Fruit fly (Drosophila melanogaster) whole organism, embryonic: ENCODE data around the gene beta4GalNAcTB.
A peak's percentile ranks its signal among the peaks of the same experiment; 100 is the strongest.

Experiments
- ATbp ChIP-seq: fragments of 200-800 bp; sonication (Bioruptor generic); optimal IDR thresholded peaks from 2 replicates; lab custom pipeline; 2017; ENCODE audit warnings: missing biosample characterization, mild to moderate bottlenecking, missing genetic modification characterization, missing genetic modification reagents
- CG10267 ChIP-seq: fragments of 200-800 bp; sonication (Bioruptor generic); optimal IDR thresholded peaks from 2 replicates; lab custom pipeline; 2018; ENCODE audit warnings: missing biosample characterization, mild to moderate bottlenecking, missing genetic modification characterization, moderate library complexity
- CG11695 ChIP-seq: fragments of 200-800 bp; sonication (Bioruptor generic); IDR thresholded peaks from 3 replicates; pipeline ENCODE4 v1.3.6; 2022; ENCODE audit warnings: missing biosample characterization, missing genetic modification characterization
- CG12744 ChIP-seq: fragments of 200-800 bp; sonication (Bioruptor generic); optimal IDR thresholded peaks from 2 replicates; lab custom pipeline; 2016; ENCODE audit warnings: missing biosample characterization, missing genetic modification characterization
- CG13894 ChIP-seq: fragments of 200-800 bp; sonication (Bioruptor generic); optimal IDR thresholded peaks from 3 replicates; lab custom pipeline; 2018; ENCODE audit warnings: missing biosample characterization, mild to moderate bottlenecking, missing genetic modification characterization, moderate library complexity
- CG1529 ChIP-seq: fragments of 200-800 bp; sonication (Bioruptor generic); optimal IDR thresholded peaks from 3 replicates; lab custom pipeline; 2018; ENCODE audit warnings: missing biosample characterization, missing genetic modification characterization
- CG17829 ChIP-seq: fragments of 200-800 bp; optimal IDR thresholded peaks from 2 replicates; lab custom pipeline; 2019; ENCODE audit warnings: missing biosample characterization, mild to moderate bottlenecking, missing genetic modification characterization, moderate library complexity
- CG1832 ChIP-seq: fragments of 200-800 bp; sonication (Bioruptor generic); optimal IDR thresholded peaks from 2 replicates; lab custom pipeline; 2017; ENCODE audit warnings: missing biosample characterization, mild to moderate bottlenecking, missing genetic modification characterization, inconsistent platforms
- CG2116 ChIP-seq: fragments of 200-800 bp; sonication (Bioruptor generic); optimal IDR thresholded peaks from 3 replicates; lab custom pipeline; 2018; ENCODE audit warnings: missing biosample characterization, mild to moderate bottlenecking, missing genetic modification characterization
- CG3407 ChIP-seq: fragments of 200-800 bp; sonication (Bioruptor generic); optimal IDR thresholded peaks from 2 replicates; lab custom pipeline; 2018; ENCODE audit warnings: missing biosample characterization, mild to moderate bottlenecking, missing genetic modification characterization
- CG34422 ChIP-seq: fragments of 200-800 bp; sonication (Bioruptor generic); IDR thresholded peaks from 3 replicates; pipeline ENCODE4 v1.3.6; 2022; ENCODE audit warnings: missing biosample characterization, missing genetic modification characterization
- CG4617 ChIP-seq: fragments of 200-800 bp; sonication (Bioruptor generic); optimal IDR thresholded peaks from 3 replicates; lab custom pipeline; 2016; ENCODE audit warnings: missing biosample characterization, missing genetic modification characterization, borderline replicate concordance
- CG4707 ChIP-seq: fragments of 200-800 bp; sonication (Bioruptor generic); optimal IDR thresholded peaks from 2 replicates; lab custom pipeline; 2018; ENCODE audit warnings: missing biosample characterization, mild to moderate bottlenecking, missing genetic modification characterization, moderate library complexity
- CG4820 ChIP-seq: fragments of 200-800 bp; sonication (Bioruptor generic); optimal IDR thresholded peaks from 3 replicates; lab custom pipeline; 2016; ENCODE audit warnings: missing biosample characterization, missing genetic modification characterization
- CG7271 ChIP-seq: fragments of 200-800 bp; sonication (Bioruptor generic); optimal IDR thresholded peaks from 2 replicates; lab custom pipeline; 2018; ENCODE audit warnings: missing biosample characterization, mild to moderate bottlenecking, missing genetic modification characterization, moderate library complexity
- Chrac-16 ChIP-seq: fragments of 200-800 bp; sonication (Bioruptor generic); optimal IDR thresholded peaks from 3 replicates; lab custom pipeline; 2016; ENCODE audit warnings: missing biosample characterization, missing genetic modification characterization
- Hr3 ChIP-seq: fragments of 200-800 bp; sonication (Bioruptor generic); optimal IDR thresholded peaks from 3 replicates; lab custom pipeline; 2016; ENCODE audit warnings: missing biosample characterization, missing genetic modification characterization
- Lhr ChIP-seq: fragments of 200-800 bp; sonication (Bioruptor generic); optimal IDR thresholded peaks from 3 replicates; lab custom pipeline; 2017; ENCODE audit warnings: mild to moderate bottlenecking, missing biosample characterization, missing genetic modification reagents, missing genetic modification characterization
- Med ChIP-seq: fragments of 200-800 bp; sonication (Bioruptor generic); peaks from one replicate; lab custom pipeline; 2016; ENCODE audit warnings: missing biosample characterization, missing genetic modification characterization, mild to moderate bottlenecking, inconsistent platforms, moderate library complexity
- Ssrp ChIP-seq: fragments of 200-800 bp; sonication (Bioruptor generic); optimal IDR thresholded peaks from 2 replicates; lab custom pipeline; 2018; ENCODE audit warnings: missing biosample characterization, mild to moderate bottlenecking, missing genetic modification characterization, moderate library complexity
- Trl ChIP-seq, 3 experiments: fragments of >200 bp in 2 of 3; fragments of 200-800 bp in 1 of 3; sonication (Bioruptor generic) in 1 of 3; optimal IDR thresholded peaks; 2 replicates in 1 of 3; 3 replicates in 2 of 3; lab custom pipeline; 2016 to 2017; ENCODE audit warnings: missing biosample characterization in 1 of 3, missing genetic modification characterization in 1 of 3
- Xrp1 ChIP-seq: fragments of 200-800 bp; sonication (Bioruptor generic); IDR thresholded peaks from 2 replicates; pipeline ENCODE4 v1.3.6; 2022; ENCODE audit warnings: missing biosample characterization, missing genetic modification characterization
- abd-A ChIP-seq: fragments of 200-800 bp; sonication (Bioruptor generic); optimal IDR thresholded peaks from 3 replicates; lab custom pipeline; 2019; ENCODE audit warnings: missing biosample characterization, mild to moderate bottlenecking, missing genetic modification characterization, moderate library complexity
- aop ChIP-seq: fragments of 200-800 bp; sonication (Bioruptor generic); IDR thresholded peaks from 2 replicates; pipeline ENCODE4 v1.3.6; 2022; ENCODE audit warnings: missing biosample characterization, missing genetic modification characterization
- bigmax ChIP-seq: fragments of 200-800 bp; sonication (Bioruptor generic); optimal IDR thresholded peaks from 2 replicates; lab custom pipeline; 2018; ENCODE audit warnings: missing biosample characterization, mild to moderate bottlenecking, missing genetic modification characterization
- dysf ChIP-seq: fragments of 200-800 bp; sonication (Bioruptor generic); IDR thresholded peaks from 3 replicates; pipeline ENCODE4 v1.3.6; 2022; ENCODE audit warnings: missing biosample characterization, missing genetic modification characterization
- exex ChIP-seq: fragments of 200-800 bp; sonication (Bioruptor generic); optimal IDR thresholded peaks from 4 replicates; lab custom pipeline; 2018; ENCODE audit warnings: missing biosample characterization, mild to moderate bottlenecking, missing genetic modification characterization, moderate library complexity
- gem ChIP-seq: fragments of 200-800 bp; sonication (Bioruptor generic); optimal IDR thresholded peaks from 2 replicates; lab custom pipeline; 2019; ENCODE audit warnings: missing biosample characterization, mild to moderate bottlenecking, missing genetic modification characterization, moderate library complexity
- gsb-n ChIP-seq: fragments of 200-800 bp; sonication (Bioruptor generic); optimal IDR thresholded peaks from 3 replicates; lab custom pipeline; 2018; ENCODE audit warnings: missing biosample characterization, mild to moderate bottlenecking, missing genetic modification characterization
- gt ChIP-seq: fragments of 200-800 bp; sonication (Bioruptor generic); IDR thresholded peaks from 2 replicates; pipeline ENCODE4 v1.3.6; 2022; ENCODE audit warnings: missing biosample characterization, missing genetic modification characterization
- ind ChIP-seq: fragments of 200-800 bp; sonication (Bioruptor generic); optimal IDR thresholded peaks from 3 replicates; lab custom pipeline; 2016; ENCODE audit warnings: missing biosample characterization, missing genetic modification characterization
- insv ChIP-seq, 2 experiments: fragments of 200-800 bp; sonication (Bioruptor generic); optimal IDR thresholded peaks; 3 replicates each; lab custom pipeline; 2016 to 2018; ENCODE audit warnings: missing biosample characterization in 2 of 2, missing genetic modification characterization in 2 of 2
- kni ChIP-seq: fragments of 200-800 bp; sonication (Bioruptor generic); optimal IDR thresholded peaks from 3 replicates; lab custom pipeline; 2017; ENCODE audit warnings: mild to moderate bottlenecking, missing biosample characterization, missing genetic modification reagents, missing genetic modification characterization
- lab ChIP-seq: fragments of 200-800 bp; sonication (Bioruptor generic); optimal IDR thresholded peaks from 3 replicates; lab custom pipeline; 2017; ENCODE audit warnings: missing biosample characterization, missing genetic modification characterization, mild to moderate bottlenecking, moderate library complexity, missing genetic modification reagents
- pan ChIP-seq, 4 experiments: fragments of >200 bp in 3 of 4; fragments of 200-800 bp in 1 of 4; sonication (Bioruptor generic) in 1 of 4; optimal IDR thresholded peaks in 3 of 4; IDR thresholded peaks in 1 of 4; 2 replicates each; pipeline versions ENCODE4 v1.3.6 to Lab custom; 2017 to 2022; ENCODE audit warnings: missing biosample characterization in 2 of 4, missing genetic modification characterization in 2 of 4, mixed read lengths in 1 of 4
- pfk ChIP-seq: fragments of 200-800 bp; sonication (Bioruptor generic); optimal IDR thresholded peaks from 2 replicates; lab custom pipeline; 2018; ENCODE audit warnings: missing biosample characterization, mild to moderate bottlenecking, missing genetic modification characterization, moderate library complexity
- phol ChIP-seq: fragments of 200-800 bp; sonication (Bioruptor generic); optimal IDR thresholded peaks from 3 replicates; lab custom pipeline; 2018; ENCODE audit warnings: missing biosample characterization, mild to moderate bottlenecking, missing genetic modification characterization, moderate library complexity
- pros ChIP-seq: fragments of 200-800 bp; sonication (Bioruptor generic); optimal IDR thresholded peaks from 3 replicates; lab custom pipeline; 2019; ENCODE audit warnings: missing biosample characterization, mild to moderate bottlenecking, missing genetic modification characterization, moderate library complexity
- pum ChIP-seq: fragments of 200-800 bp; sonication (Bioruptor generic); optimal IDR thresholded peaks from 2 replicates; lab custom pipeline; 2016; ENCODE audit warnings: missing biosample characterization, missing genetic modification characterization
- sens ChIP-seq: fragments of 200-800 bp; sonication (Bioruptor generic); peaks from one replicate; lab custom pipeline; 2016; ENCODE audit warnings: missing biosample characterization, missing genetic modification characterization
- seq ChIP-seq: fragments of 200-800 bp; sonication (Bioruptor generic); IDR thresholded peaks from 2 replicates; pipeline ENCODE4 v1.3.6; 2022; ENCODE audit warnings: missing biosample characterization, missing genetic modification characterization
- tio ChIP-seq: fragments of 200-800 bp; sonication (Bioruptor generic); optimal IDR thresholded peaks from 2 replicates; lab custom pipeline; 2017; ENCODE audit warnings: missing biosample characterization, missing genetic modification characterization, inconsistent platforms
- tll ChIP-seq, 2 experiments: fragments of 200-800 bp in 1 of 2; fragments of >200 bp in 1 of 2; sonication (Bioruptor generic) in 1 of 2; optimal IDR thresholded peaks; 2 replicates each; lab custom pipeline; 2017 to 2019; ENCODE audit warnings: missing biosample characterization in 2 of 2, missing genetic modification characterization in 2 of 2, mild to moderate bottlenecking in 1 of 2, moderate library complexity in 1 of 2
- trem ChIP-seq: fragments of 200-800 bp; optimal IDR thresholded peaks from 3 replicates; lab custom pipeline; 2019; ENCODE audit warnings: missing biosample characterization, mild to moderate bottlenecking, missing genetic modification characterization, moderate library complexity
- vvl ChIP-seq: fragments of 200-800 bp; sonication (Bioruptor generic); IDR thresholded peaks from 2 replicates; pipeline ENCODE4 v1.3.6; 2022; ENCODE audit warnings: missing biosample characterization, missing genetic modification characterization
- wek ChIP-seq: fragments of 200-800 bp; sonication (Bioruptor generic); optimal IDR thresholded peaks from 3 replicates; lab custom pipeline; 2018; ENCODE audit warnings: missing biosample characterization, mild to moderate bottlenecking, missing genetic modification characterization, moderate library complexity

Gene beta4GalNAcTB

DNA sequence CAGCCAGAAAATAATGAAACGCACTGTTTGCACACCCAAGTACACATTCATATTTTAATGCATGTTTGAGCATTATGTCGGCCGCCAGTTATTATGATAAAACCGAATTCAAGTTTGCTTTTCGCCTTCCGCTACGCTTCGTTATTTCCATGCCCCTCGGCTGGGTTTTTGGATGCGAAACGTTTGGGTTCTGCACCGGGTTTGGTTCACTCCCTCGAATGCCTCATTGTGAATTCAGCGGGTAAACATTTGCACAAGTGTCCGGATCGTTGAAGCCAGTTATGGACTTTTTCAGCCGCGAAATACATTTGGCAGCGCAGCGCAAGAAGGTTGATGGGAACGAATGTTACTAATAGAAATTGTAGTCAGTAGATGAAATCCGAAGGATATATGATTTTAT lies 37.3 kb upstream of the beta4GalNAcTB start:
- peak; percentile 53 for TF ChIP-seq Med (GFP tag; lab: Kevin White, UChicago)
- no peak for TF ChIP-seq tio (GFP tag; lab: Kevin White, UChicago)
- no peak for TF ChIP-seq CG4617
- no peak for TF ChIP-seq Xrp1 (GFP tag; lab: Robert Waterston, UW)
- TF ChIP-seq vvl = peak; percentile 9; the same call in 1 of the 2 replicates
- TF ChIP-seq lab (GFP tag; lab: Kevin White, UChicago) = peak; percentile 13
- peak; percentile 15 for TF ChIP-seq wek (GFP tag; lab: Kevin White, UChicago)
- peak; percentile 20 for TF ChIP-seq ATbp (GFP tag; lab: Kevin White, UChicago)
- peak; percentile 24 for TF ChIP-seq sens
- TF ChIP-seq CG11695 (GFP tag; lab: Robert Waterston, UW) = 0 out of 3 replicates have a peak, but pooled peaks have one; percentile 28

DNA sequence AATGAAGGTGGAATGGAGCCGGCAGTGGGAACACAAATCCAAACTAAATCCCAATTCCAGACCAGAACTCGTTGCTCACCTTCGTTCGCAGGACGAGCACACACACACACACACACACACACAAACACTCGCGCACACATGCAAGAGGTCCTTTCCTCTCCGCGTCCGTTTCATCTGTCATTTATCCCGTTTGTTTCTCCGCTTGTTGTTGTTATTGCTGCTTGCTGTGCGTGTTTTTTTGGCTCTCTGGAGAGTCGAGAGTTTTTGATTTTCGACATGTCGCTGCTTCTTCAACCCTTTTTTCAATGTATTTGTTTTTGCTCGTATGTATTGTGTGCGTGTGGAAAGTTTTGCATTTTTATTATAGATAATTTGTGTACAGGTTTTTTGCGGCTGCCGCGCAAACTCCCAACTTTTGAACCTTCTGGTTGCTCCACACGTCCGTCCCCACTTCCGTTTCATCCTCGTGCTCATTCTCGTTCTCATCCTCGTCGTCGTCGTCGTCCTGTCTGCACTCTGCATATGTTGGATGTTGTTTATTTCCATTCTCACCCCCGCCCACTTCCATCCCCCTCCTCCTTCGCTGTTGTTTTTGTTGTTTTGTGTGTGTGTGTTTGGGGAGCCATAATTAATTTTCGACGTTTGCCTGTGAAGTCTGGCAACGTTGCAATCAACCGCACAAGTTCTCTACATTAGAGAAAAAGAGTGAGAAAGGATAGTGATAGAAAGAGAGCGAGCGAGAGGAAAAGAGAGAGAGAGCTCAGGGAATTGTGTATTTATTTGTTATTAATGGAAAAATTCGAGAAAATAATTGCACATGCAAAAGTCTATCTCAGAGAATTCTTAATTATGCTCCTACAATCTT lies 35.6 kb upstream of the beta4GalNAcTB start:
- no peak for TF ChIP-seq dysf
- no peak for TF ChIP-seq CG17829 (tag; lab: Kevin White, UChicago)
- TF ChIP-seq CG1832 (GFP tag; lab: Kevin White, UChicago) = peak; percentile 30
- no peak for TF ChIP-seq Hr3
- no peak for TF ChIP-seq CG1529
- TF ChIP-seq Trl (optimal IDR thresholded peaks at IDR 0.05; lab: Kevin White, UChicago) = peak; percentile 32 to 35
- no peak for TF ChIP-seq Trl (GFP tag; optimal IDR thresholded peaks at IDR 0.05; lab: Kevin White, UChicago)
- no peak for TF ChIP-seq pum (GFP tag; lab: Kevin White, UChicago)
- no peak for TF ChIP-seq phol
- peak; percentile 19 for TF ChIP-seq pros
- TF ChIP-seq ind (GFP tag; lab: Kevin White, UChicago) = no peak
- no peak for TF ChIP-seq kni (GFP tag; lab: Kevin White, UChicago)
- TF ChIP-seq abd-A (tag; lab: Kevin White, UChicago) = peak; percentile 75
- no peak for TF ChIP-seq Ssrp
- no peak for TF ChIP-seq seq (GFP tag; lab: Robert Waterston, UW)
- no peak for TF ChIP-seq bigmax (GFP tag; lab: Kevin White, UChicago)
- no peak for TF ChIP-seq gem (tag; lab: Kevin White, UChicago)
- no peak for TF ChIP-seq Chrac-16 (GFP tag; lab: Kevin White, UChicago)
- TF ChIP-seq CG12744 (GFP tag; lab: Kevin White, UChicago) = no peak
- TF ChIP-seq tll (GFP tag; optimal IDR thresholded peaks at IDR 0.05; lab: Kevin White, UChicago) = peak in 1 of 2 experiments; percentile 66
- no peak for TF ChIP-seq aop (GFP tag; lab: Robert Waterston, UW)
- TF ChIP-seq CG7271 (tag; lab: Kevin White, UChicago) = no peak
- TF ChIP-seq CG4707 (GFP tag; lab: Kevin White, UChicago) = no peak
- TF ChIP-seq CG10267 (tag; lab: Kevin White, UChicago) = no peak
- no peak for TF ChIP-seq exex (tag; lab: Kevin White, UChicago)
- TF ChIP-seq CG4820 (GFP tag; lab: Kevin White, UChicago) = no peak
- TF ChIP-seq Lhr (GFP tag; lab: Kevin White, UChicago) = no peak
- TF ChIP-seq trem = peak; percentile 8
- no peak for TF ChIP-seq CG34422
- no peak for TF ChIP-seq CG13894 (tag; lab: Kevin White, UChicago)
- TF ChIP-seq gsb-n (tag; lab: Kevin White, UChicago) = no peak
- peak in 1 of 2 experiments; percentile 6 for TF ChIP-seq insv (GFP tag; optimal IDR thresholded peaks at IDR 0.05; lab: Kevin White, UChicago)
- TF ChIP-seq pfk (GFP tag; lab: Kevin White, UChicago) = peak; percentile 74
- peak; percentile 99 for TF ChIP-seq CG3407
- no peak for TF ChIP-seq pan (optimal IDR thresholded peaks at IDR 0.05; lab: Kevin White, UChicago)
- TF ChIP-seq pan (GFP tag; optimal IDR thresholded peaks at IDR 0.05 in 1 of 2, IDR thresholded peaks at IDR 0.05 in 1 of 2) = no peak
- TF ChIP-seq CG2116 (GFP tag; lab: Kevin White, UChicago) = no peak
- TF ChIP-seq gt (GFP tag; lab: Robert Waterston, UW) = no peak
